Worm (Caenorhabditis elegans): ENCODE results near the gene cgp-1.

Gene cgp-1

DNA sequence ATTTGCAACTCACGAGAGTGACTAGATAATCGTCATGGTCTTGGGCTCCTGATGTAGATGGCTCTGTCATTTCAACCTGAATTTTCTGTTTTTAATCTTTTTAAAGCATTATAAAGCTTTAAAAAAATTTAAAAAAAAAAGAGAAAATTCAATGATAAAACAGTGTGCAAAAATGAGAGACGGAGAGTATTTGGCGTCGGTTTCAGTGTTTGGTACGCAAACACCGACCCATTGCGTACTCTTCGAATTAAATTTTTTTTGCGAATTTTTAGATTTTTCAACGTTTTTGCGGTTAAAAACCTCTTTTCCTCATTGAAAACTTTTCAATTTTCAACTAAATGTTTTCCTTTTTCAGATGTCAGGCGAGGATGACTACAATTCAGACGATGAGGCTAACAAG lies 5.3 kb upstream of the cgp-1 start, which contains the start of the genes W03F9.2 and sftb-2:
TSS of gene W03F9.2 (minus strand) at position 153 of the 400 bp plus-strand sequence.
TSS of gene sftb-2 (plus strand) at position 356 of the 400 bp plus-strand sequence.
- peak; percentile 71 for TF ChIP-seq unc-55 (GFP tag; optimal IDR thresholded peaks at IDR 0.05)
- no peak for TF ChIP-seq elt-3 (tag; optimal IDR thresholded peaks at IDR 0.05)
- TF ChIP-seq ceh-82 (tag; optimal IDR thresholded peaks at IDR 0.05) = no peak
- no peak for TF ChIP-seq ceh-16 (tag; optimal IDR thresholded peaks at IDR 0.05)
- no peak for TF ChIP-seq mbf-1 (tag; optimal IDR thresholded peaks at IDR 0.05)
- TF ChIP-seq C34F6.9 (tag; optimal IDR thresholded peaks at IDR 0.05) = peak; percentile 68
- no peak for TF ChIP-seq crh-2 (tag; optimal IDR thresholded peaks at IDR 0.05)
- TF ChIP-seq R02D3.7 (tag; optimal IDR thresholded peaks at IDR 0.05) = no peak
- no peak for TF ChIP-seq ztf-4 (tag; optimal IDR thresholded peaks at IDR 0.05)
- no peak for TF ChIP-seq nhr-77 (tag; optimal IDR thresholded peaks at IDR 0.05)
- TF ChIP-seq ztf-1 (GFP tag; conservative IDR thresholded peaks at IDR 0.05) = no peak
- TF ChIP-seq elt-1 (tag; optimal IDR thresholded peaks at IDR 0.05) = no peak
- peak; percentile 7 for TF ChIP-seq lin-13 (GFP tag; optimal IDR thresholded peaks at IDR 0.05)
- no peak for TF ChIP-seq skn-1 (tag; optimal IDR thresholded peaks at IDR 0.05)
- no peak for TF ChIP-seq ZK546.5 (tag; optimal IDR thresholded peaks at IDR 0.05)
- TF ChIP-seq nhr-25 (tag; optimal IDR thresholded peaks at IDR 0.05) = no peak
- TF ChIP-seq ztf-11 (tag; optimal IDR thresholded peaks at IDR 0.05) = no peak
- no peak for TF ChIP-seq lin-39 (tag; optimal IDR thresholded peaks at IDR 0.05)
- TF ChIP-seq unc-39 (tag; optimal IDR thresholded peaks at IDR 0.05) = no peak
- no peak for TF ChIP-seq sem-4 (tag; optimal IDR thresholded peaks at IDR 0.05)
- TF ChIP-seq sma-3 (GFP tag; optimal IDR thresholded peaks at IDR 0.05) = no peak
- TF ChIP-seq nhr-10 (tag; optimal IDR thresholded peaks at IDR 0.05) = no peak
- TF ChIP-seq Y55F3AM.14 (GFP tag; optimal IDR thresholded peaks at IDR 0.05) = no peak
- no peak for TF ChIP-seq nhr-11 (tag; optimal IDR thresholded peaks at IDR 0.05)
- TF ChIP-seq dmd-4 (tag; optimal IDR thresholded peaks at IDR 0.05) = no peak
- no peak for TF ChIP-seq peb-1 (tag; optimal IDR thresholded peaks at IDR 0.05)
- no peak for TF ChIP-seq nhr-6 (tag; optimal IDR thresholded peaks at IDR 0.05)
- no peak for TF ChIP-seq aly-2 (tag; optimal IDR thresholded peaks at IDR 0.05)
- no peak for TF ChIP-seq nhr-129 (tag; optimal IDR thresholded peaks at IDR 0.05)
- peak; percentile 0 for TF ChIP-seq F13H6.1 (tag; optimal IDR thresholded peaks at IDR 0.05)
- TF ChIP-seq nhr-23 (tag; optimal IDR thresholded peaks at IDR 0.05) = no peak
- TF ChIP-seq mab-5 (tag; optimal IDR thresholded peaks at IDR 0.05) = no peak
- TF ChIP-seq zag-1 (tag; optimal IDR thresholded peaks at IDR 0.05) = no peak
- no peak for TF ChIP-seq nhr-237 (tag; optimal IDR thresholded peaks at IDR 0.05)
- no peak for TF ChIP-seq nhr-12 (tag; optimal IDR thresholded peaks at IDR 0.05)
- TF ChIP-seq unc-62 (GFP tag; optimal IDR thresholded peaks at IDR 0.05) = no peak
- no peak for TF ChIP-seq nhr-21 (tag; optimal IDR thresholded peaks at IDR 0.05)
- TF ChIP-seq lsy-2 (tag; optimal IDR thresholded peaks at IDR 0.05) = peak; percentile 15 to 66
- TF ChIP-seq sma-9 (GFP tag; optimal IDR thresholded peaks at IDR 0.05) = no peak
- no peak for TF ChIP-seq sma-9 (tag; optimal IDR thresholded peaks at IDR 0.05)
- TF ChIP-seq blmp-1 (tag; optimal IDR thresholded peaks at IDR 0.05; ENCODE audit: insufficient read depth) = no peak
- TF ChIP-seq alr-1 (tag; optimal IDR thresholded peaks at IDR 0.05) = no peak
- no peak for TF ChIP-seq ama-1 (optimal IDR thresholded peaks at IDR 0.05)
- TF ChIP-seq snpc-4 (tag; optimal IDR thresholded peaks at IDR 0.05) = no peak
- no peak for TF ChIP-seq lin-11 (tag; optimal IDR thresholded peaks at IDR 0.05)
- no peak for TF ChIP-seq fos-1 (tag; optimal IDR thresholded peaks at IDR 0.05)
- TF ChIP-seq gmeb-1 (tag; optimal IDR thresholded peaks at IDR 0.05) = peak; percentile 66

DNA sequence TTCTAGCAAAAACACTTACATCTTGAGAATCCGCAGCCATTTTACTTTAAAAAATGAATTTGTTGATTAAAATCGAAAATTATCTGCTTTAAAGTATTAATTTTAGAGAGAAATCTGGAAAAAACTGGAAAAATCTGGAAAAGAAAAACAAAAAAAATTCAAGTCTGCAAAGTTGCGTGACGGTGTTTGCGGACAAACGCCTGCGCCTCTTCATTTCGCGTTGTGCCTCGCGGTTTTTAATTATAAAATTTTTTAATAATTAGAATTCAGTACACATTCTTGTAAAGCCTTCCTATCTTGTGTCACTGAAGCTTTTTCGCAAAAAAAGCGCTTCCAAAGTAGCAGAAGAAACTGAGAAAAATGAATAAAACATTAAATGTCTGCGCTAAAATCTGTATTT lies 4.0 kb upstream of the cgp-1 start, which contains the start of gene W03F9.1:
TSS of gene W03F9.1 (minus strand) at position 109 of the 400 bp plus-strand sequence.
- TF ChIP-seq ztf-1 (GFP tag; conservative IDR thresholded peaks at IDR 0.05) = no peak
- no peak for TF ChIP-seq unc-62 (GFP tag; optimal IDR thresholded peaks at IDR 0.05)
- TF ChIP-seq dmd-4 (tag; optimal IDR thresholded peaks at IDR 0.05) = no peak
- TF ChIP-seq ceh-82 (tag; optimal IDR thresholded peaks at IDR 0.05) = no peak
- TF ChIP-seq zag-1 (tag; optimal IDR thresholded peaks at IDR 0.05) = no peak
- peak; percentile 69 for TF ChIP-seq sem-4 (tag; optimal IDR thresholded peaks at IDR 0.05)
- peak; percentile 51 for TF ChIP-seq lin-13 (GFP tag; optimal IDR thresholded peaks at IDR 0.05)
- TF ChIP-seq fos-1 (tag; optimal IDR thresholded peaks at IDR 0.05) = peak; percentile 18
- TF ChIP-seq gmeb-1 (tag; optimal IDR thresholded peaks at IDR 0.05) = peak; percentile 79
- TF ChIP-seq ZK546.5 (tag; optimal IDR thresholded peaks at IDR 0.05) = no peak
- TF ChIP-seq C34F6.9 (tag; optimal IDR thresholded peaks at IDR 0.05) = peak; percentile 89
- TF ChIP-seq skn-1 (tag; optimal IDR thresholded peaks at IDR 0.05) = no peak
- TF ChIP-seq alr-1 (tag; optimal IDR thresholded peaks at IDR 0.05) = peak; percentile 50
- TF ChIP-seq nhr-10 (tag; optimal IDR thresholded peaks at IDR 0.05) = no peak
- no peak for TF ChIP-seq R02D3.7 (tag; optimal IDR thresholded peaks at IDR 0.05)
- peak; percentile 53 for TF ChIP-seq lin-11 (tag; optimal IDR thresholded peaks at IDR 0.05)
- no peak for TF ChIP-seq ztf-11 (tag; optimal IDR thresholded peaks at IDR 0.05)
- TF ChIP-seq F13H6.1 (tag; optimal IDR thresholded peaks at IDR 0.05) = peak; percentile 50
- TF ChIP-seq lin-39 (tag; optimal IDR thresholded peaks at IDR 0.05) = no peak
- no peak for TF ChIP-seq nhr-77 (tag; optimal IDR thresholded peaks at IDR 0.05)
- peak; percentile 71 for TF ChIP-seq crh-2 (tag; optimal IDR thresholded peaks at IDR 0.05)
- TF ChIP-seq mbf-1 (tag; optimal IDR thresholded peaks at IDR 0.05) = no peak
- peak; percentile 12 for TF ChIP-seq egl-27 (tag; optimal IDR thresholded peaks at IDR 0.05)
- TF ChIP-seq Y55F3AM.14 (GFP tag; optimal IDR thresholded peaks at IDR 0.05) = no peak
- TF ChIP-seq ama-1 (optimal IDR thresholded peaks at IDR 0.05) = no peak
- peak; percentile 40 to 81 for TF ChIP-seq lsy-2 (tag; optimal IDR thresholded peaks at IDR 0.05)
- TF ChIP-seq elt-3 (tag; optimal IDR thresholded peaks at IDR 0.05) = no peak
- peak; percentile 59 for TF ChIP-seq nhr-25 (tag; optimal IDR thresholded peaks at IDR 0.05)
- no peak for TF ChIP-seq nhr-23 (tag; optimal IDR thresholded peaks at IDR 0.05)
- TF ChIP-seq nhr-6 (tag; optimal IDR thresholded peaks at IDR 0.05) = no peak
- TF ChIP-seq unc-39 (tag; optimal IDR thresholded peaks at IDR 0.05) = no peak
- no peak for TF ChIP-seq mdl-1 (tag; optimal IDR thresholded peaks at IDR 0.05)
- no peak for TF ChIP-seq nhr-129 (tag; optimal IDR thresholded peaks at IDR 0.05)
- TF ChIP-seq ztf-4 (tag; optimal IDR thresholded peaks at IDR 0.05) = no peak
- TF ChIP-seq peb-1 (tag; optimal IDR thresholded peaks at IDR 0.05) = no peak
- TF ChIP-seq nhr-21 (tag; optimal IDR thresholded peaks at IDR 0.05) = peak; percentile 12
- no peak for TF ChIP-seq blmp-1 (tag; optimal IDR thresholded peaks at IDR 0.05; ENCODE audit: insufficient read depth)
- TF ChIP-seq nhr-11 (tag; optimal IDR thresholded peaks at IDR 0.05) = no peak
